Worm (Caenorhabditis elegans) whole organism, mixed stage, embryonic: Measurements from ENCODE around the gene dnj-25.

Source experiments
- M03D4.4 ChIP-seq: sonication (generic microtip); optimal IDR thresholded peaks from 2 replicates; lab custom pipeline; 2017; ENCODE audit warnings: mild to moderate bottlenecking, missing genetic modification characterization, missing compliant biosample characterization
- bed-3 ChIP-seq: fragments of 200-800 bp; sonication (Bioruptor generic); optimal IDR thresholded peaks from 3 replicates; lab custom pipeline; 2018; ENCODE audit warnings: mild to moderate bottlenecking, missing genetic modification characterization, moderate library complexity, missing compliant biosample characterization
- blmp-1 ChIP-seq: fragments of 150-350 bp; optimal IDR thresholded peaks from 2 replicates; lab custom pipeline; 2014; ENCODE audit warnings: missing biosample characterization, missing genetic modification characterization
- ceh-39 ChIP-seq: fragments of 150-350 bp; optimal IDR thresholded peaks from 2 replicates; lab custom pipeline; 2014; ENCODE audit warnings: missing biosample characterization, missing genetic modification characterization
- ceh-83 ChIP-seq: fragments of 200-800 bp; sonication (Bioruptor generic); optimal IDR thresholded peaks from 2 replicates; lab custom pipeline; 2018; ENCODE audit warnings: mild to moderate bottlenecking, missing genetic modification characterization, missing compliant biosample characterization
- ces-1 ChIP-seq: fragments of 150-350 bp; optimal IDR thresholded peaks from 2 replicates; lab custom pipeline; 2014; ENCODE audit warnings: missing biosample characterization, missing genetic modification reagents, missing genetic modification characterization
- cnd-1 ChIP-seq: fragments of 200-800 bp; sonication (Bioruptor generic); optimal IDR thresholded peaks from 2 replicates; lab custom pipeline; 2018; ENCODE audit warnings: mild to moderate bottlenecking, missing genetic modification characterization, missing compliant biosample characterization
- drap-1 ChIP-seq: fragments of 200-800 bp; sonication (Bioruptor generic); optimal IDR thresholded peaks from 3 replicates; lab custom pipeline; 2018; ENCODE audit warnings: mild to moderate bottlenecking, missing genetic modification characterization, missing compliant biosample characterization
- elt-1 ChIP-seq: sonication (generic microtip); optimal IDR thresholded peaks from 2 replicates; lab custom pipeline; 2017; ENCODE audit warnings: missing genetic modification characterization, mild to moderate bottlenecking, missing compliant biosample characterization, antibody characterized with exemption, moderate library complexity, borderline replicate concordance; ENCODE audit not compliant: insufficient read depth
- elt-3 ChIP-seq: fragments of 150-350 bp; optimal IDR thresholded peaks from 2 replicates; lab custom pipeline; 2014; ENCODE audit warnings: missing biosample characterization, missing genetic modification characterization
- flh-1 ChIP-seq: fragments of 200-800 bp; sonication (Bioruptor generic); optimal IDR thresholded peaks from 2 replicates; lab custom pipeline; 2018; ENCODE audit warnings: mild to moderate bottlenecking, missing genetic modification characterization, moderate library complexity, missing compliant biosample characterization
- hlh-1 ChIP-seq: fragments of 150-350 bp; optimal IDR thresholded peaks from 2 replicates; lab custom pipeline; 2014; ENCODE audit warnings: missing biosample characterization, missing genetic modification reagents, missing genetic modification characterization
- lin-13 ChIP-seq: fragments of 150-350 bp; optimal IDR thresholded peaks from 2 replicates; lab custom pipeline; 2014; ENCODE audit warnings: missing biosample characterization, missing genetic modification characterization
- lin-32 ChIP-seq: fragments of 200-800 bp; sonication (Bioruptor generic); optimal IDR thresholded peaks from 2 replicates; lab custom pipeline; 2018; ENCODE audit warnings: mild to moderate bottlenecking, missing genetic modification characterization, missing compliant biosample characterization
- lsy-2 ChIP-seq: fragments of 150-350 bp; optimal IDR thresholded peaks from 2 replicates; lab custom pipeline; 2014; ENCODE audit warnings: missing biosample characterization, missing genetic modification characterization
- mab-5 ChIP-seq: fragments of 150-350 bp; optimal IDR thresholded peaks from 2 replicates; lab custom pipeline; 2014; ENCODE audit warnings: missing biosample characterization, missing genetic modification characterization
- mep-1 ChIP-seq: fragments of 150-350 bp; optimal IDR thresholded peaks from 2 replicates; lab custom pipeline; 2017; ENCODE audit warnings: missing biosample characterization, missing genetic modification reagents, missing genetic modification characterization, inconsistent platforms
- mls-2 ChIP-seq: sonication (generic microtip); optimal IDR thresholded peaks from 2 replicates; lab custom pipeline; 2016; ENCODE audit warnings: mild to moderate bottlenecking, missing genetic modification characterization, moderate library complexity, missing compliant biosample characterization
- nhr-237 ChIP-seq: fragments of 150-350 bp; optimal IDR thresholded peaks from 2 replicates; lab custom pipeline; 2014; ENCODE audit warnings: missing biosample characterization, missing genetic modification characterization
- nhr-28 ChIP-seq: fragments of 150-350 bp; optimal IDR thresholded peaks from 2 replicates; lab custom pipeline; 2014; ENCODE audit warnings: missing biosample characterization, missing genetic modification characterization
- nhr-76 ChIP-seq: sonication (generic microtip); optimal IDR thresholded peaks from 2 replicates; lab custom pipeline; 2017; ENCODE audit warnings: missing biosample characterization, missing genetic modification characterization
- pha-4 ChIP-seq: fragments of 150-350 bp; optimal IDR thresholded peaks from 2 replicates; lab custom pipeline; 2018; ENCODE audit warnings: missing biosample characterization, missing genetic modification reagents, missing genetic modification characterization
- snpc-4 ChIP-seq: fragments of 150-350 bp; optimal IDR thresholded peaks from 2 replicates; lab custom pipeline; 2014; ENCODE audit warnings: missing biosample characterization, missing genetic modification characterization
- tbx-8 ChIP-seq: fragments of 200-800 bp; sonication (Bioruptor generic); optimal IDR thresholded peaks from 2 replicates; lab custom pipeline; 2018; ENCODE audit warnings: mild to moderate bottlenecking, missing genetic modification characterization, moderate library complexity, missing compliant biosample characterization
- unc-120 ChIP-seq: sonication (generic microtip); optimal IDR thresholded peaks from 2 replicates; lab custom pipeline; 2017; ENCODE audit warnings: missing genetic modification characterization, missing compliant biosample characterization; ENCODE audit not compliant: poor library complexity, severe bottlenecking
- unc-39 ChIP-seq: fragments of 150-350 bp; optimal IDR thresholded peaks from 2 replicates; lab custom pipeline; 2014; ENCODE audit warnings: missing biosample characterization, missing genetic modification characterization
- unc-62 ChIP-seq: fragments of 150-350 bp; optimal IDR thresholded peaks from 2 replicates; lab custom pipeline; 2014; ENCODE audit warnings: missing biosample characterization, missing genetic modification reagents, missing genetic modification characterization
- zip-8 ChIP-seq: fragments of 150-350 bp; optimal IDR thresholded peaks from 2 replicates; lab custom pipeline; 2014; ENCODE audit warnings: missing biosample characterization, missing genetic modification characterization

Gene dnj-25

ce11 chrV:20753838-20754503 lies 9.8 kb upstream of the dnj-25 start:
- TF ChIP-seq pha-4 (tag; lab: Kevin White, UChicago) (peak; percentile 89), mls-2 (no peak)

ce11 chrV:20752609-20753102 lies 8.5 kb upstream of the dnj-25 start, which contains the start of gene pha-4:
TSS of gene pha-4 (plus strand) at chrV:20753052.
- TF ChIP-seq unc-120 (no peak), blmp-1 (no peak), drap-1 (GFP tag; lab: Kevin White, UChicago) (no peak), lin-32 (GFP tag; lab: Kevin White, UChicago) (no peak), lin-13 (tag; lab: Kevin White, UChicago) (no peak), pha-4 (tag; lab: Kevin White, UChicago) (peak; percentile 93), ceh-83 (no peak)

- no peak for TF ChIP-seq nhr-28 (tag; lab: Kevin White, UChicago)
- TF ChIP-seq nhr-237 (tag; lab: Kevin White, UChicago), result peak; percentile 45
- TF ChIP-seq drap-1 (GFP tag; lab: Kevin White, UChicago), result peak; percentile 46
- TF ChIP-seq elt-3 (tag; lab: Kevin White, UChicago), result no peak
- TF ChIP-seq mep-1 (tag; lab: Kevin White, UChicago), result peak; percentile 2
- no peak for TF ChIP-seq unc-39 (tag; lab: Kevin White, UChicago)
- no peak for TF ChIP-seq snpc-4 (tag; lab: Kevin White, UChicago)
- TF ChIP-seq lsy-2 (tag; lab: Kevin White, UChicago), result peak; percentile 73
- TF ChIP-seq blmp-1, result no peak
- no peak for TF ChIP-seq hlh-1 (tag; lab: Kevin White, UChicago)
- TF ChIP-seq bed-3 (GFP tag; lab: Kevin White, UChicago), result no peak
- peak; percentile 100 for TF ChIP-seq pha-4 (tag; lab: Kevin White, UChicago)
Measured at ce11 chrV:20749098-20749497, 5.0 kb upstream of the dnj-25 start.

- TF ChIP-seq mls-2 (no peak), mep-1 (tag; lab: Kevin White, UChicago) (no peak), nhr-76 (tag; lab: Kevin White, UChicago) (no peak), drap-1 (GFP tag; lab: Kevin White, UChicago) (no peak), mab-5 (no peak), bed-3 (GFP tag; lab: Kevin White, UChicago) (no peak), flh-1 (GFP tag; lab: Kevin White, UChicago) (no peak)
- TF ChIP-seq, all 35 proteins: peak for 0
Measured at ce11 chrV:20747964-20748363, 3.8 kb upstream of the dnj-25 start.

- TF ChIP-seq elt-1, result no peak
- no peak for TF ChIP-seq blmp-1
- TF ChIP-seq nhr-28 (tag; lab: Kevin White, UChicago), result no peak
- peak; percentile 84 for TF ChIP-seq pha-4 (tag; lab: Kevin White, UChicago)
- no peak for TF ChIP-seq snpc-4 (tag; lab: Kevin White, UChicago)
Measured at ce11 chrV:20746805-20747204, 2.7 kb upstream of the dnj-25 start.

ce11 chrV:20745278-20745677 lies 1.1 kb upstream of the dnj-25 start:
- TF ChIP-seq lin-32 (GFP tag; lab: Kevin White, UChicago), result no peak
- TF ChIP-seq pha-4 (tag; lab: Kevin White, UChicago), result peak; percentile 98

ce11 chrV:20739387-20739786 lies 4.8 kb downstream of the dnj-25 start:
- TF ChIP-seq flh-1 (GFP tag; lab: Kevin White, UChicago) (no peak), ces-1 (peak; percentile 64), unc-62 (GFP tag; lab: Kevin White, UChicago) (no peak)

- TF ChIP-seq elt-1, result no peak
- TF ChIP-seq mab-5, result no peak
- TF ChIP-seq lin-32 (GFP tag; lab: Kevin White, UChicago), result no peak
- TF ChIP-seq zip-8 (tag; lab: Kevin White, UChicago), result no peak
- TF ChIP-seq pha-4 (tag; lab: Kevin White, UChicago), result no peak
- no peak for TF ChIP-seq cnd-1 (tag; lab: Kevin White, UChicago)
- no peak for TF ChIP-seq ceh-39 (tag; lab: Kevin White, UChicago)
- no peak for TF ChIP-seq lsy-2 (tag; lab: Kevin White, UChicago)
- TF ChIP-seq M03D4.4 (tag; lab: Kevin White, UChicago), result no peak
- TF ChIP-seq hlh-1 (tag; lab: Kevin White, UChicago), result no peak
- no peak for TF ChIP-seq elt-3 (tag; lab: Kevin White, UChicago)
- TF ChIP-seq ces-1, result no peak
- TF ChIP-seq nhr-237 (tag; lab: Kevin White, UChicago), result no peak
- no peak for TF ChIP-seq tbx-8 (GFP tag; lab: Kevin White, UChicago)
- no peak for TF ChIP-seq lin-13 (tag; lab: Kevin White, UChicago)
Measured at ce11 chrV:20734658-20735057, 9.5 kb downstream of the dnj-25 start, which contains the start of gene srxa-6. TSS of gene srxa-6 (plus strand) at chrV:20734958.
